Fruit fly (Drosophila melanogaster) S2 (cell line): ENCODE results near the gene CG42564.

Experiments used
- CG8478 ChIP-seq: fragments of >200 bp; optimal IDR thresholded peaks from 2 replicates; lab custom pipeline; 2018
- CTCF ChIP-seq, 2 experiments: fragments of >200 bp; optimal IDR thresholded peaks; 2 replicates each; lab custom pipeline; 2018

DNA sequence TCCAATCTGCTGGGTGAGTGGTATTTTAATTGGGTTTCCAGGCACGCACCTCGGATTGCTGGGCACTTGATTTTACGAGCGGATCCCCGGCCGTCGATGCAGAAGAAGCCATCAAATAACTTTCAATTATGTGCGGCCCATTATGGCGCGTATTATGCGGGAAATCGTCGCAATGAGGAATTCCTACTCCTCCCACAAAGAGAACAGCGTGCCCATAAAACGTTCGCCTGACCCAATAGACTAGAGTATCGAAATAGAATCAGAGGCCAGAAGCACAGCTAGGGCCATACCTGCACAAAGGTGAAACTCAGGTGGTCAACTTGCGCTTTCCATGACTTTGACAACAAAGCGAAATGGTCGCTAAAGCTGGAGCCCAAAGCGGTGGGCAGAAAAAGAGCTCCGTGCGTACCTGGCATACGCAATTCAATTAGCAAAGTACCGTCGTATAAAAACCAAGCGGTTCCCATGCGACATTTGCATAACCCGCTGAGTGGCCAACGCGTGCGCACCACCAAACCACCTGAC is 44.4 kb upstream of the CG42564 start, which contains the start of gene Osi18:
- TF ChIP-seq CG8478 (lab: Kevin White, UChicago) (no peak), CTCF (optimal IDR thresholded peaks at IDR 0.05; lab: Kevin White, UChicago) (no peak)
